Worm (Caenorhabditis elegans) whole organism, L4 larva: Measurements from ENCODE around the gene sma-2.

Experiments used
- F26F4.8 ChIP-seq: fragments of 200-800 bp; sonication (Bioruptor generic); conservative IDR thresholded peaks from 2 replicates; pipeline ENCODE4 v1.3.6; 2022; ENCODE audit warnings: missing genetic modification characterization, missing compliant biosample characterization
- F37D6.2 ChIP-seq: sonication (generic microtip); optimal IDR thresholded peaks from 2 replicates; lab custom pipeline; 2016; ENCODE audit warnings: mild to moderate bottlenecking, missing genetic modification characterization, missing compliant biosample characterization
- F44E2.7 ChIP-seq: fragments of 200-800 bp; sonication (Bioruptor generic); IDR thresholded peaks from 2 replicates; pipeline ENCODE4 v2.1.2; 2022; ENCODE audit warnings: missing genetic modification characterization, missing compliant biosample characterization
- T26A8.4 ChIP-seq: fragments of 200-800 bp; sonication (Bioruptor generic); IDR thresholded peaks from 2 replicates; pipeline ENCODE4 v1.3.6; 2022; ENCODE audit warnings: missing genetic modification characterization, missing compliant biosample characterization
- Y48G9A.11 ChIP-seq: fragments of 200-800 bp; sonication (Bioruptor generic); IDR thresholded peaks from 2 replicates; pipeline ENCODE4 v1.3.6; 2022; ENCODE audit warnings: missing genetic modification reagents, missing genetic modification characterization, missing compliant biosample characterization
- Y75B8A.6 ChIP-seq: fragments of 200-800 bp; sonication (Bioruptor generic); IDR thresholded peaks from 2 replicates; pipeline ENCODE4 v1.3.6; 2022; ENCODE audit warnings: missing genetic modification reagents, missing genetic modification characterization, missing compliant biosample characterization
- ZK337.2 ChIP-seq: fragments of 200-800 bp; sonication (Bioruptor generic); IDR thresholded peaks from 2 replicates; pipeline ENCODE4 v1.3.6; 2022; ENCODE audit warnings: missing genetic modification reagents, missing genetic modification characterization, missing compliant biosample characterization
- aha-1 ChIP-seq: fragments of 150-350 bp; peaks from one replicate; lab custom pipeline; 2014; ENCODE audit warnings: missing biosample characterization, missing genetic modification characterization
- aly-2 ChIP-seq: sonication (generic microtip); optimal IDR thresholded peaks from 2 replicates; lab custom pipeline; 2018; ENCODE audit warnings: missing biosample characterization, missing genetic modification characterization
- ama-1 ChIP-seq: fragments of 150-350 bp; optimal IDR thresholded peaks from 2 replicates; lab custom pipeline; 2014; ENCODE audit warnings: inconsistent platforms, mixed read lengths
- ceh-28 ChIP-seq: fragments of 150-350 bp; optimal IDR thresholded peaks from 2 replicates; lab custom pipeline; 2014; ENCODE audit warnings: missing biosample characterization, missing genetic modification reagents, missing genetic modification characterization
- ceh-32 ChIP-seq: sonication (generic microtip); optimal IDR thresholded peaks from 2 replicates; lab custom pipeline; 2016; ENCODE audit warnings: mild to moderate bottlenecking, missing genetic modification characterization, missing compliant biosample characterization; ENCODE audit not compliant: poor library complexity
- ceh-62 ChIP-seq: sonication (generic microtip); optimal IDR thresholded peaks from 2 replicates; lab custom pipeline; 2017; ENCODE audit warnings: missing biosample characterization, missing genetic modification characterization
- ceh-82 ChIP-seq: sonication (generic microtip); optimal IDR thresholded peaks from 2 replicates; lab custom pipeline; 2017; ENCODE audit warnings: missing biosample characterization, missing genetic modification characterization
- ctbp-1 ChIP-seq: fragments of 200-800 bp; sonication (Bioruptor generic); IDR thresholded peaks from 2 replicates; pipeline ENCODE4 v1.3.6; 2022; ENCODE audit warnings: missing genetic modification reagents, missing genetic modification characterization, missing compliant biosample characterization
- daf-12 ChIP-seq: fragments of 150-350 bp; optimal IDR thresholded peaks from 2 replicates; lab custom pipeline; 2014; ENCODE audit warnings: missing biosample characterization, missing genetic modification reagents, missing genetic modification characterization
- daf-8 ChIP-seq: fragments of 200-800 bp; sonication (Bioruptor generic); IDR thresholded peaks from 2 replicates; pipeline ENCODE4 v1.3.6; 2022; ENCODE audit warnings: missing genetic modification characterization, missing compliant biosample characterization
- dmd-6 ChIP-seq: fragments of 200-800 bp; sonication (Bioruptor generic); IDR thresholded peaks from 2 replicates; pipeline ENCODE4 v1.3.6; 2022; ENCODE audit warnings: missing genetic modification reagents, missing genetic modification characterization, missing compliant biosample characterization
- dmd-8 ChIP-seq: fragments of 200-800 bp; sonication (Bioruptor generic); IDR thresholded peaks from 2 replicates; pipeline ENCODE4 v1.3.6; 2022; ENCODE audit warnings: missing genetic modification characterization, missing compliant biosample characterization
- dpl-1 ChIP-seq: fragments of 150-350 bp; optimal IDR thresholded peaks from 2 replicates; lab custom pipeline; 2014; ENCODE audit warnings: missing biosample characterization, missing genetic modification reagents, missing genetic modification characterization
- egl-43 ChIP-seq: fragments of 200-800 bp; sonication (Bioruptor generic); IDR thresholded peaks from 2 replicates; pipeline ENCODE4 v1.3.6; 2022; ENCODE audit warnings: missing genetic modification reagents, missing genetic modification characterization, missing compliant biosample characterization
- hif-1 ChIP-seq, 2 experiments: sonication (generic microtip); optimal IDR thresholded peaks; 2 replicates each; lab custom pipeline; 2016 to 2017; ENCODE audit warnings: missing compliant biosample characterization in 2 of 2, missing genetic modification characterization in 2 of 2, missing genetic modification reagents in 2 of 2, missing genotype in 2 of 2, mild to moderate bottlenecking in 1 of 2
- hlh-30 ChIP-seq: sonication (generic microtip); optimal IDR thresholded peaks from 2 replicates; lab custom pipeline; 2017; ENCODE audit warnings: antibody characterized with exemption, mild to moderate bottlenecking, missing genetic modification characterization, missing compliant biosample characterization; ENCODE audit not compliant: insufficient read depth
- jun-1 ChIP-seq: fragments of 150-350 bp; optimal IDR thresholded peaks from 2 replicates; lab custom pipeline; 2014; ENCODE audit warnings: missing biosample characterization, missing genetic modification reagents, missing genetic modification characterization
- lim-7 ChIP-seq: fragments of 200-800 bp; sonication (Bioruptor generic); IDR thresholded peaks from 2 replicates; pipeline ENCODE4 v1.3.6; 2022; ENCODE audit warnings: missing genetic modification characterization, missing compliant biosample characterization
- lin-1 ChIP-seq: fragments of 200-800 bp; sonication (Bioruptor generic); IDR thresholded peaks from 2 replicates; pipeline ENCODE4 v1.3.6; 2022; ENCODE audit warnings: missing genetic modification reagents, missing genetic modification characterization, missing compliant biosample characterization
- lin-38 ChIP-seq: fragments of 200-800 bp; sonication (Bioruptor generic); IDR thresholded peaks from 2 replicates; pipeline ENCODE4 v1.3.6; 2022; ENCODE audit warnings: missing genetic modification reagents, missing genetic modification characterization, missing compliant biosample characterization
- lsy-2 ChIP-seq, 2 experiments: fragments of 150-350 bp in 1 of 2; sonication (generic microtip) in 1 of 2; optimal IDR thresholded peaks; 2 replicates each; lab custom pipeline; 2014 to 2017; ENCODE audit warnings: missing biosample characterization in 2 of 2, missing genetic modification characterization in 2 of 2
- madf-5 ChIP-seq, 2 experiments: fragments of 200-800 bp; sonication (Bioruptor generic); IDR thresholded peaks; 2 replicates each; pipeline ENCODE4 v1.3.6; 2022; ENCODE audit warnings: missing compliant biosample characterization in 2 of 2, missing genetic modification characterization in 2 of 2
- mep-1 ChIP-seq: fragments of 150-350 bp; sonication (generic microtip); optimal IDR thresholded peaks from 3 replicates; lab custom pipeline; 2014; ENCODE audit warnings: missing biosample characterization, missing genetic modification characterization
- nhr-111 ChIP-seq: fragments of 200-800 bp; sonication (Bioruptor generic); optimal IDR thresholded peaks from 2 replicates; lab custom pipeline; 2018; ENCODE audit warnings: mild to moderate bottlenecking, missing genetic modification characterization, missing compliant biosample characterization
- nhr-237 ChIP-seq: sonication (generic microtip); optimal IDR thresholded peaks from 2 replicates; lab custom pipeline; 2017; ENCODE audit warnings: missing biosample characterization, missing genetic modification characterization
- nhr-28 ChIP-seq: fragments of 150-350 bp; optimal IDR thresholded peaks from 2 replicates; lab custom pipeline; 2014; ENCODE audit warnings: missing biosample characterization, missing genetic modification characterization
- nhr-48 ChIP-seq: sonication (generic microtip); optimal IDR thresholded peaks from 2 replicates; lab custom pipeline; 2016; ENCODE audit warnings: mild to moderate bottlenecking, missing genetic modification characterization, missing compliant biosample characterization
- nhr-6 ChIP-seq: fragments of 150-350 bp; optimal IDR thresholded peaks from 2 replicates; lab custom pipeline; 2014; ENCODE audit warnings: missing biosample characterization, missing genetic modification characterization
- pha-4 ChIP-seq, 2 experiments: fragments of 150-350 bp in 1 of 2; fragments of 200-800 bp in 1 of 2; sonication (Bioruptor generic) in 1 of 2; IDR thresholded peaks in 1 of 2; optimal IDR thresholded peaks in 1 of 2; 2 replicates each; pipeline versions ENCODE4 v1.3.6 to Lab custom; 2014 to 2022; ENCODE audit warnings: missing genetic modification characterization in 2 of 2, missing genetic modification reagents in 2 of 2, missing biosample characterization in 1 of 2, missing compliant biosample characterization in 1 of 2
- php-3 ChIP-seq: fragments of 200-800 bp; sonication (Bioruptor generic); IDR thresholded peaks from 2 replicates; pipeline ENCODE4 v1.3.6; 2022; ENCODE audit warnings: missing genetic modification reagents, missing genetic modification characterization, missing compliant biosample characterization
- rbr-2 ChIP-seq: sonication (generic microtip); optimal IDR thresholded peaks from 2 replicates; lab custom pipeline; 2016; ENCODE audit warnings: missing genotype, missing genetic modification characterization, missing compliant biosample characterization
- saeg-2 ChIP-seq: fragments of 200-800 bp; sonication (Bioruptor generic); IDR thresholded peaks from 2 replicates; pipeline ENCODE4 v1.3.6; 2022; ENCODE audit warnings: missing genetic modification reagents, missing genetic modification characterization, missing compliant biosample characterization
- snpc-1.2 ChIP-seq: fragments of 200-800 bp; sonication (Bioruptor generic); IDR thresholded peaks from 2 replicates; pipeline ENCODE4 v1.3.6; 2022; ENCODE audit warnings: missing genetic modification reagents, missing genetic modification characterization, missing compliant biosample characterization
- spr-1 ChIP-seq: sonication (generic microtip); optimal IDR thresholded peaks from 2 replicates; lab custom pipeline; 2016; ENCODE audit warnings: mild to moderate bottlenecking, missing genetic modification characterization, missing compliant biosample characterization
- spr-3 ChIP-seq: fragments of 200-800 bp; sonication (Bioruptor generic); optimal IDR thresholded peaks from 2 replicates; lab custom pipeline; 2018; ENCODE audit warnings: mild to moderate bottlenecking, missing genetic modification characterization, missing compliant biosample characterization
- tag-97 ChIP-seq: fragments of 200-800 bp; sonication (Bioruptor generic); IDR thresholded peaks from 2 replicates; pipeline ENCODE4 v1.3.6; 2022; ENCODE audit warnings: missing genetic modification characterization, missing compliant biosample characterization
- unc-39 ChIP-seq: sonication (generic microtip); optimal IDR thresholded peaks from 2 replicates; lab custom pipeline; 2017; ENCODE audit warnings: missing biosample characterization, missing genetic modification characterization
- unc-62 ChIP-seq, 3 experiments: fragments of 150-350 bp in 1 of 3; sonication (generic microtip); optimal IDR thresholded peaks in 2 of 3; peaks in 1 of 3; 1 replicate in 1 of 3; 2 replicates in 2 of 3; lab custom pipeline; 2014 to 2017; ENCODE audit warnings: missing biosample characterization in 3 of 3, missing genetic modification characterization in 3 of 3, missing genetic modification reagents in 3 of 3, missing genotype in 1 of 3
- zag-1 ChIP-seq: fragments of 150-350 bp; optimal IDR thresholded peaks from 2 replicates; lab custom pipeline; 2014; ENCODE audit warnings: missing biosample characterization, missing genetic modification characterization
- zip-11 ChIP-seq: fragments of 200-800 bp; sonication (Bioruptor generic); IDR thresholded peaks from 2 replicates; pipeline ENCODE4 v1.3.6; 2022; ENCODE audit warnings: missing genetic modification characterization, missing compliant biosample characterization
- zip-2 ChIP-seq: fragments of 150-350 bp; optimal IDR thresholded peaks from 2 replicates; lab custom pipeline; 2014; ENCODE audit warnings: missing biosample characterization, missing genetic modification characterization
- ztf-7 ChIP-seq: fragments of 150-350 bp; optimal IDR thresholded peaks from 2 replicates; lab custom pipeline; 2014; ENCODE audit warnings: missing biosample characterization, missing genetic modification characterization

sma-2 gene

DNA sequence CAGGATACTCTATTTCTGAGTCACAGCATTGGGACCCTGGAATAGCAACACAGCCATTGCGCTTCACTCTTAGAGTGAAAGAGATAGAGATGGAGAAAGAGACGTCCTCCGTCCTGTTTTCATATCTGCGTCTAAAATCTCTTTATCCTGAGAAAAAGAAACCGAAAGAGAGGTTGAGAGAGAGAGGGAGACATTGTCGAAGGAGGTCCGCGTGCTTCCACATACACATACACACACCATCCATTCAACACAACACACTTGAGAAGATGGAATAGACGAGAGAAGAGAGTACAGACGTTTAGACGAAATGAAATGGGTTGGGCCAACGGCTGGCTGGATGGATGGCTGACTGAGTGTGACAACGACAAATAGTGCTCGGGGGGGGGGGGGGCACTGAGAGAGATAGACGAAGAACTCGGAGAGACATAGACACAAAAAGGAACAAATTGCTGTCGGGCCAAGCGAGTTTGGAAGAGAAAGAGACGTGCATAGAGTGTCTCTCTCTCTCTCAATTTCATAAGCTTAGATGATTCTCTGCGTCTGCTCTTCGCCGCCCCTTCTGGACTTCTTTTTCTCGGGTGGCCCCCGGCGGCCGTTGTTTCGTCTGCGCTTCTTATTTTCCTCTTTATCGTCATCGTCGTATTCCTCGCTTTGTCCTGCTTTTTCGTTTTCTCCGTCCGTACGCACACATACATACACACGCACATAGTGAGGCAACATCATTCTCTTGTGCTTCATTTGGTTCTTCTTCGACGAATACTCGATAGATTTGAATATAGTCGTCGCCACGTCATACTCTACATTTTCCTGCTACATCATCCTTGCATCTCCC is 50.7 kb downstream of the sma-2 start, which contains the start of gene F54F2.6 (continued):
- TF ChIP-seq nhr-28 (peak; percentile 65), tag-97 (GFP tag; lab: Robert Waterston, UW) (0 out of 2 replicates have a peak, but pooled peaks have one; percentile 32), hlh-30 (tag; lab: Kevin White, UChicago) (peak; percentile 95), nhr-111 (no peak), daf-8 (GFP tag; lab: Robert Waterston, UW) (no peak), ceh-32 (tag; lab: Kevin White, UChicago) (peak; percentile 12), lsy-2 (tag; optimal IDR thresholded peaks at IDR 0.05; lab: Kevin White, UChicago) (peak; percentile 86 to 89), F37D6.2 (tag; lab: Kevin White, UChicago) (peak; percentile 90), aly-2 (tag; lab: Kevin White, UChicago) (no peak), php-3 (GFP tag; lab: Robert Waterston, UW) (no peak), F44E2.7 (GFP tag; lab: Robert Waterston, UW) (no peak), rbr-2 (tag; lab: Kevin White, UChicago) (peak; percentile 93), ctbp-1 (GFP tag; lab: Robert Waterston, UW) (peak; percentile 89), zag-1 (peak; percentile 59), unc-62 (GFP tag; optimal IDR thresholded peaks at IDR 0.05 in 1 of 2; lab: Kevin White, UChicago) (peak in 1 of 2 experiments; percentile 100), unc-62 (tag; optimal IDR thresholded peaks at IDR 0.05; lab: Kevin White, UChicago) (peak; percentile 89), nhr-48 (tag; lab: Kevin White, UChicago) (peak; percentile 86), Y48G9A.11 (GFP tag; lab: Robert Waterston, UW) (no peak), lin-1 (peak; percentile 58), aha-1 (peak; percentile 99), madf-5 (GFP tag; IDR thresholded peaks at IDR 0.05; lab: Robert Waterston, UW) (no peak), unc-39 (tag; lab: Kevin White, UChicago) (no peak), pha-4 (GFP tag; IDR thresholded peaks at IDR 0.05; lab: Robert Waterston, UW) (peak; percentile 91), pha-4 (tag; optimal IDR thresholded peaks at IDR 0.05; lab: Kevin White, UChicago) (peak; percentile 20), daf-12 (tag; lab: Kevin White, UChicago) (no peak), ztf-7 (tag; lab: Kevin White, UChicago) (no peak), saeg-2 (GFP tag; lab: Robert Waterston, UW) (peak; percentile 15; the same call in 1 of the 2 replicates), ceh-82 (tag; lab: Kevin White, UChicago) (no peak), jun-1 (tag; lab: Kevin White, UChicago) (peak; percentile 49), ZK337.2 (GFP tag; lab: Robert Waterston, UW) (peak; percentile 13; the same call in 1 of the 2 replicates), dpl-1 (GFP tag; lab: Kevin White, UChicago) (peak; percentile 33), spr-1 (tag; lab: Kevin White, UChicago) (no peak), lim-7 (no peak), F26F4.8 (GFP tag; lab: Robert Waterston, UW) (no peak), dmd-6 (GFP tag; lab: Robert Waterston, UW) (peak; percentile 78), nhr-6 (tag; lab: Kevin White, UChicago) (peak; percentile 82), ceh-28 (tag; lab: Kevin White, UChicago) (peak; percentile 7), ceh-62 (tag; lab: Kevin White, UChicago) (no peak), snpc-1.2 (GFP tag; lab: Robert Waterston, UW) (no peak), zip-11 (GFP tag; lab: Robert Waterston, UW) (no peak), ama-1 (lab: Kevin White, UChicago) (peak; percentile 5), Y75B8A.6 (GFP tag; lab: Robert Waterston, UW) (no peak), lin-38 (peak; percentile 56), hif-1 (tag; optimal IDR thresholded peaks at IDR 0.05; lab: Kevin White, UChicago) (peak; percentile 65 to 85), mep-1 (peak; percentile 86), dmd-8 (GFP tag; lab: Robert Waterston, UW) (peak; percentile 67; the same call in 1 of the 2 replicates), T26A8.4 (GFP tag; lab: Robert Waterston, UW) (peak; percentile 75), nhr-237 (tag; lab: Kevin White, UChicago) (peak; percentile 13), egl-43 (peak; percentile 79), spr-3 (GFP tag; lab: Kevin White, UChicago) (peak; percentile 10), zip-2 (tag; lab: Kevin White, UChicago) (peak; percentile 25)
